Worm (Caenorhabditis elegans) whole organism, early embryonic: ENCODE measurements around the gene pis-1.

ENCODE experiments used
- F13C5.2 ChIP-seq: sonication (generic microtip); optimal IDR thresholded peaks from 2 replicates; lab custom pipeline; 2017; ENCODE audit warnings: mild to moderate bottlenecking, missing genetic modification characterization, inconsistent platforms, missing compliant biosample characterization
- aly-1 ChIP-seq: sonication (generic microtip); optimal IDR thresholded peaks from 2 replicates; lab custom pipeline; 2016; ENCODE audit warnings: missing genetic modification characterization, missing compliant biosample characterization
- ama-1 ChIP-seq: fragments of 150-350 bp; optimal IDR thresholded peaks from 2 replicates; lab custom pipeline; 2014
- ceh-13 ChIP-seq: fragments of 200-800 bp; sonication (Bioruptor generic); optimal IDR thresholded peaks from 2 replicates; lab custom pipeline; 2018; ENCODE audit warnings: mild to moderate bottlenecking, missing genetic modification characterization, missing compliant biosample characterization
- ceh-36 ChIP-seq: sonication (generic microtip); optimal IDR thresholded peaks from 2 replicates; lab custom pipeline; 2016; ENCODE audit warnings: missing genetic modification characterization, inconsistent platforms, missing compliant biosample characterization
- ets-7 ChIP-seq: sonication (generic microtip); optimal IDR thresholded peaks from 2 replicates; lab custom pipeline; 2016; ENCODE audit warnings: missing genotype, missing genetic modification characterization, missing compliant biosample characterization
- flt-1 ChIP-seq: fragments of 200-800 bp; sonication (Bioruptor generic); IDR thresholded peaks from 2 replicates; pipeline ENCODE4 v1.3.6; 2022; ENCODE audit warnings: missing genetic modification characterization, missing compliant biosample characterization
- hmbx-1 ChIP-seq: sonication (generic microtip); optimal IDR thresholded peaks from 2 replicates; lab custom pipeline; 2016; ENCODE audit warnings: mild to moderate bottlenecking, missing genetic modification characterization, missing compliant biosample characterization
- hnd-1 ChIP-seq: sonication (generic microtip); optimal IDR thresholded peaks from 2 replicates; lab custom pipeline; 2016; ENCODE audit warnings: missing genetic modification characterization, missing compliant biosample characterization
- pes-1 ChIP-seq: fragments of 200-800 bp; sonication (Bioruptor generic); IDR thresholded peaks from 2 replicates; pipeline ENCODE4 v1.3.6; 2022; ENCODE audit warnings: missing genetic modification reagents, missing genetic modification characterization, missing compliant biosample characterization
- sea-1 ChIP-seq: fragments of 200-800 bp; sonication (Bioruptor generic); conservative IDR thresholded peaks from 2 replicates; pipeline ENCODE4 v1.3.6; 2022; ENCODE audit warnings: missing genetic modification characterization, missing compliant biosample characterization
- tbx-11 ChIP-seq: fragments of 200-800 bp; sonication (Bioruptor generic); IDR thresholded peaks from 2 replicates; pipeline ENCODE4 v1.3.6; 2022; ENCODE audit warnings: missing genetic modification characterization, missing compliant biosample characterization

- TF ChIP-seq ama-1 (lab: Kevin White, UChicago) (no peak), ets-7 (no peak), flt-1 (GFP tag; lab: Robert Waterston, UW) (no peak), aly-1 (tag; lab: Kevin White, UChicago) (no peak), pes-1 (no peak), F13C5.2 (tag; lab: Kevin White, UChicago) (no peak), hmbx-1 (tag; lab: Kevin White, UChicago) (no peak), ceh-36 (tag; lab: Kevin White, UChicago) (no peak), tbx-11 (GFP tag; lab: Robert Waterston, UW) (no peak), ceh-13 (GFP tag; lab: Kevin White, UChicago) (no peak), hnd-1 (tag; lab: Kevin White, UChicago) (no peak), sea-1 (GFP tag; lab: Robert Waterston, UW) (no peak)
Measured at ce11 chrIV:9744905-9745304, 51.5 kb downstream of the pis-1 start, which contains the start of gene C28D4.4.
